Worm (Caenorhabditis elegans) whole organism, L4 larva: Measurements from ENCODE around the gene ZC374.2.
A peak's percentile ranks its signal among the peaks of the same experiment; 100 is the strongest.

ENCODE experiments used
- D1046.2 ChIP-seq: fragments of 200-800 bp; sonication (Bioruptor generic); IDR thresholded peaks from 2 replicates; pipeline ENCODE4 v1.3.6; 2022; ENCODE audit warnings: missing genetic modification characterization, missing compliant biosample characterization
- F44E2.7 ChIP-seq: fragments of 200-800 bp; sonication (Bioruptor generic); IDR thresholded peaks from 2 replicates; pipeline ENCODE4 v2.1.2; 2022; ENCODE audit warnings: missing genetic modification characterization, missing compliant biosample characterization
- R02D3.7 ChIP-seq: fragments of 150-350 bp; sonication (generic microtip); optimal IDR thresholded peaks from 3 replicates; lab custom pipeline; 2014; ENCODE audit warnings: missing biosample characterization, missing genetic modification characterization
- Y105C5A.15 ChIP-seq: fragments of 200-800 bp; sonication (Bioruptor generic); IDR thresholded peaks from 2 replicates; pipeline ENCODE4 v1.3.6; 2022; ENCODE audit warnings: missing genetic modification characterization, missing compliant biosample characterization
- Y75B8A.6 ChIP-seq: fragments of 200-800 bp; sonication (Bioruptor generic); IDR thresholded peaks from 2 replicates; pipeline ENCODE4 v1.3.6; 2022; ENCODE audit warnings: missing genetic modification reagents, missing genetic modification characterization, missing compliant biosample characterization
- ZK337.2 ChIP-seq: fragments of 200-800 bp; sonication (Bioruptor generic); IDR thresholded peaks from 2 replicates; pipeline ENCODE4 v1.3.6; 2022; ENCODE audit warnings: missing genetic modification reagents, missing genetic modification characterization, missing compliant biosample characterization
- aha-1 ChIP-seq: fragments of 150-350 bp; peaks from one replicate; lab custom pipeline; 2014; ENCODE audit warnings: missing biosample characterization, missing genetic modification characterization
- aly-2 ChIP-seq: sonication (generic microtip); optimal IDR thresholded peaks from 2 replicates; lab custom pipeline; 2018; ENCODE audit warnings: missing biosample characterization, missing genetic modification characterization
- ama-1 ChIP-seq: fragments of 150-350 bp; optimal IDR thresholded peaks from 2 replicates; lab custom pipeline; 2014; ENCODE audit warnings: inconsistent platforms, mixed read lengths
- attf-4 ChIP-seq: sonication (generic microtip); optimal IDR thresholded peaks from 3 replicates; lab custom pipeline; 2017; ENCODE audit warnings: missing biosample characterization, missing genetic modification characterization
- ceh-28 ChIP-seq: fragments of 150-350 bp; optimal IDR thresholded peaks from 2 replicates; lab custom pipeline; 2014; ENCODE audit warnings: missing biosample characterization, missing genetic modification reagents, missing genetic modification characterization
- ceh-82 ChIP-seq: sonication (generic microtip); optimal IDR thresholded peaks from 2 replicates; lab custom pipeline; 2017; ENCODE audit warnings: missing biosample characterization, missing genetic modification characterization
- daf-16 ChIP-seq, 3 experiments: sonication (generic microtip); optimal IDR thresholded peaks; 2 replicates each; lab custom pipeline; 2016 to 2017; ENCODE audit warnings: missing genetic modification characterization in 3 of 3, missing genetic modification reagents in 3 of 3, mild to moderate bottlenecking in 2 of 3, missing compliant biosample characterization in 2 of 3, missing biosample characterization in 1 of 3, moderate library complexity in 1 of 3
- dmd-6 ChIP-seq: fragments of 200-800 bp; sonication (Bioruptor generic); IDR thresholded peaks from 2 replicates; pipeline ENCODE4 v1.3.6; 2022; ENCODE audit warnings: missing genetic modification reagents, missing genetic modification characterization, missing compliant biosample characterization
- dmd-9 ChIP-seq: fragments of 200-800 bp; sonication (Bioruptor generic); IDR thresholded peaks from 2 replicates; pipeline ENCODE4 v1.3.6; 2022; ENCODE audit warnings: missing genetic modification reagents, missing genetic modification characterization, missing compliant biosample characterization
- dve-1 ChIP-seq: sonication (generic microtip); optimal IDR thresholded peaks from 2 replicates; lab custom pipeline; 2017; ENCODE audit warnings: antibody characterized with exemption, mild to moderate bottlenecking, missing genetic modification characterization, missing compliant biosample characterization; ENCODE audit not compliant: insufficient read depth
- fkh-10 ChIP-seq: fragments of 150-350 bp; optimal IDR thresholded peaks from 2 replicates; lab custom pipeline; 2014; ENCODE audit warnings: missing biosample characterization, missing genetic modification reagents, missing genetic modification characterization
- hif-1 ChIP-seq, 2 experiments: sonication (generic microtip); optimal IDR thresholded peaks; 2 replicates each; lab custom pipeline; 2016 to 2017; ENCODE audit warnings: missing compliant biosample characterization in 2 of 2, missing genetic modification characterization in 2 of 2, missing genetic modification reagents in 2 of 2, missing genotype in 2 of 2, mild to moderate bottlenecking in 1 of 2
- hmg-1.1 ChIP-seq: fragments of 200-800 bp; sonication (Bioruptor generic); IDR thresholded peaks from 2 replicates; pipeline ENCODE4 v1.3.6; 2022; ENCODE audit warnings: missing genetic modification reagents, missing genetic modification characterization, missing compliant biosample characterization
- lin-13 ChIP-seq: fragments of 150-350 bp; optimal IDR thresholded peaks from 2 replicates; lab custom pipeline; 2014; ENCODE audit warnings: missing biosample characterization, missing genetic modification reagents, missing genetic modification characterization
- lin-38 ChIP-seq: fragments of 200-800 bp; sonication (Bioruptor generic); IDR thresholded peaks from 2 replicates; pipeline ENCODE4 v1.3.6; 2022; ENCODE audit warnings: missing genetic modification reagents, missing genetic modification characterization, missing compliant biosample characterization
- mdl-1 ChIP-seq, 2 experiments: fragments of 150-350 bp in 1 of 2; sonication (generic microtip) in 1 of 2; optimal IDR thresholded peaks; 2 replicates each; lab custom pipeline; 2014 to 2017; ENCODE audit warnings: missing biosample characterization in 2 of 2, missing genetic modification characterization in 2 of 2
- mes-2 ChIP-seq: sonication (generic microtip); optimal IDR thresholded peaks from 2 replicates; lab custom pipeline; 2016; ENCODE audit warnings: missing genotype, mild to moderate bottlenecking, missing genetic modification characterization, missing compliant biosample characterization; ENCODE audit not compliant: poor library complexity, severe bottlenecking
- nhr-11 ChIP-seq: fragments of 150-350 bp; optimal IDR thresholded peaks from 2 replicates; lab custom pipeline; 2014; ENCODE audit warnings: missing biosample characterization, missing genetic modification characterization
- nhr-41 ChIP-seq: fragments of 200-800 bp; sonication (Bioruptor generic); IDR thresholded peaks from 2 replicates; pipeline ENCODE4 v1.3.6; 2022; ENCODE audit warnings: missing genetic modification reagents, missing genetic modification characterization, missing compliant biosample characterization
- nhr-48 ChIP-seq: sonication (generic microtip); optimal IDR thresholded peaks from 2 replicates; lab custom pipeline; 2016; ENCODE audit warnings: mild to moderate bottlenecking, missing genetic modification characterization, missing compliant biosample characterization
- nhr-76 ChIP-seq: fragments of 150-350 bp; optimal IDR thresholded peaks from 2 replicates; lab custom pipeline; 2014; ENCODE audit warnings: missing biosample characterization, missing genetic modification characterization
- rbr-2 ChIP-seq: sonication (generic microtip); optimal IDR thresholded peaks from 2 replicates; lab custom pipeline; 2016; ENCODE audit warnings: missing genotype, missing genetic modification characterization, missing compliant biosample characterization
- set-16 ChIP-seq: fragments of 200-800 bp; sonication (Bioruptor generic); IDR thresholded peaks from 2 replicates; pipeline ENCODE4 v1.3.6; 2022; ENCODE audit warnings: missing genetic modification reagents, missing genetic modification characterization, missing compliant biosample characterization
- skn-1 ChIP-seq: fragments of 150-350 bp; optimal IDR thresholded peaks from 2 replicates; lab custom pipeline; 2014; ENCODE audit warnings: missing biosample characterization, missing genetic modification characterization
- snpc-4 ChIP-seq: fragments of 150-350 bp; optimal IDR thresholded peaks from 2 replicates; lab custom pipeline; 2014; ENCODE audit warnings: missing biosample characterization, missing genetic modification characterization
- spr-3 ChIP-seq: fragments of 200-800 bp; sonication (Bioruptor generic); optimal IDR thresholded peaks from 2 replicates; lab custom pipeline; 2018; ENCODE audit warnings: mild to moderate bottlenecking, missing genetic modification characterization, missing compliant biosample characterization
- unc-62 ChIP-seq, 3 experiments: fragments of 150-350 bp in 1 of 3; sonication (generic microtip); optimal IDR thresholded peaks in 2 of 3; peaks in 1 of 3; 1 replicate in 1 of 3; 2 replicates in 2 of 3; lab custom pipeline; 2014 to 2017; ENCODE audit warnings: missing biosample characterization in 3 of 3, missing genetic modification characterization in 3 of 3, missing genetic modification reagents in 3 of 3, missing genotype in 1 of 3
- zag-1 ChIP-seq: fragments of 150-350 bp; optimal IDR thresholded peaks from 2 replicates; lab custom pipeline; 2014; ENCODE audit warnings: missing biosample characterization, missing genetic modification characterization

The ZC374.2 gene

ce11 chrX:10083272-10083671 is 36.0 kb upstream of the ZC374.2 start:
- TF ChIP-seq unc-62 (GFP tag; optimal IDR thresholded peaks at IDR 0.05 in 1 of 2; lab: Kevin White, UChicago) (peak in 1 of 2 experiments; percentile 93), unc-62 (tag; optimal IDR thresholded peaks at IDR 0.05; lab: Kevin White, UChicago) (no peak), hif-1 (tag; optimal IDR thresholded peaks at IDR 0.05; lab: Kevin White, UChicago) (no peak), ceh-28 (tag; lab: Kevin White, UChicago) (no peak)

- TF ChIP-seq mdl-1 (tag; optimal IDR thresholded peaks at IDR 0.05; lab: Kevin White, UChicago) = no peak
- peak in 1 of 2 experiments; percentile 19 for TF ChIP-seq unc-62 (GFP tag; optimal IDR thresholded peaks at IDR 0.05 in 1 of 2; lab: Kevin White, UChicago)
- TF ChIP-seq unc-62 (tag; optimal IDR thresholded peaks at IDR 0.05; lab: Kevin White, UChicago) = no peak
Observed at ce11 chrX:10081077-10081476, 33.9 kb upstream of the ZC374.2 start.

- TF ChIP-seq Y75B8A.6 (GFP tag; lab: Robert Waterston, UW) (no peak), nhr-76 (tag; lab: Kevin White, UChicago) (no peak), F44E2.7 (GFP tag; lab: Robert Waterston, UW) (no peak), aha-1 (tag; lab: Kevin White, UChicago) (peak; percentile 54), set-16 (GFP tag; lab: Robert Waterston, UW) (peak; percentile 42), fkh-10 (no peak), ceh-82 (no peak), R02D3.7 (tag; lab: Kevin White, UChicago) (no peak), hmg-1.1 (GFP tag; lab: Robert Waterston, UW) (0 out of 2 replicates have a peak, but pooled peaks have one; percentile 19), spr-3 (GFP tag; lab: Kevin White, UChicago) (no peak), lin-38 (GFP tag; lab: Robert Waterston, UW) (no peak), mes-2 (tag; lab: Kevin White, UChicago) (peak; percentile 0), nhr-41 (GFP tag; lab: Robert Waterston, UW) (no peak), daf-16 (GFP tag; optimal IDR thresholded peaks at IDR 0.05; lab: Kevin White, UChicago) (no peak), daf-16 (tag; optimal IDR thresholded peaks at IDR 0.05; lab: Kevin White, UChicago) (no peak), nhr-48 (tag; lab: Kevin White, UChicago) (no peak), skn-1 (tag; lab: Kevin White, UChicago) (no peak), ZK337.2 (GFP tag; lab: Robert Waterston, UW) (no peak), rbr-2 (tag; lab: Kevin White, UChicago) (peak; percentile 17)
Observed at ce11 chrX:10079230-10079629, 32.0 kb upstream of the ZC374.2 start.

- TF ChIP-seq attf-4 (tag; lab: Kevin White, UChicago) = no peak
- TF ChIP-seq lin-13 (GFP tag; lab: Kevin White, UChicago) = no peak
- peak; percentile 58 for TF ChIP-seq mes-2 (tag; lab: Kevin White, UChicago)
Observed at ce11 chrX:10078637-10079036, 31.4 kb upstream of the ZC374.2 start.

ce11 chrX:10078089-10078488 is 30.9 kb upstream of the ZC374.2 start:
- TF ChIP-seq dmd-9 (GFP tag; lab: Robert Waterston, UW) (no peak), zag-1 (tag; lab: Kevin White, UChicago) (no peak), aly-2 (tag; lab: Kevin White, UChicago) (no peak), mes-2 (tag; lab: Kevin White, UChicago) (peak; percentile 4), snpc-4 (no peak), set-16 (GFP tag; lab: Robert Waterston, UW) (peak; percentile 98), Y105C5A.15 (no peak), lin-38 (GFP tag; lab: Robert Waterston, UW) (no peak), D1046.2 (GFP tag; lab: Robert Waterston, UW) (no peak), dmd-6 (GFP tag; lab: Robert Waterston, UW) (no peak), hif-1 (tag; optimal IDR thresholded peaks at IDR 0.05; lab: Kevin White, UChicago) (no peak), dve-1 (tag; lab: Kevin White, UChicago) (no peak), ama-1 (lab: Kevin White, UChicago) (no peak), nhr-11 (tag; lab: Kevin White, UChicago) (no peak)
